Worm (Caenorhabditis elegans) whole organism, L4/young adult: Measurements from ENCODE around the gene Y69E1A.1.

Experiments
- W03F9.2 ChIP-seq: fragments of 150-350 bp; optimal IDR thresholded peaks from 2 replicates; lab custom pipeline; 2014; ENCODE audit warnings: missing biosample characterization, missing genetic modification characterization
- dao-5 ChIP-seq: sonication (generic microtip); optimal IDR thresholded peaks from 2 replicates; lab custom pipeline; 2016; ENCODE audit warnings: missing genotype, missing genetic modification characterization, moderate library complexity, missing compliant biosample characterization
- him-1 ChIP-seq: sonication (generic microtip); optimal IDR thresholded peaks from 2 replicates; lab custom pipeline; 2016; ENCODE audit warnings: missing genotype, missing genetic modification reagents, missing genetic modification characterization, missing compliant biosample characterization

ce11 chrIV:10909708-10910107 lies 39.0 kb downstream of the Y69E1A.1 start, which contains the start of gene pyk-2:
- no peak for TF ChIP-seq W03F9.2 (tag; lab: Kevin White, UChicago)
- no peak for TF ChIP-seq him-1 (tag; lab: Kevin White, UChicago)
- TF ChIP-seq dao-5 (tag; lab: Kevin White, UChicago), result no peak
